Fruit fly (Drosophila melanogaster): ENCODE results near the gene mRpS6.

Gene mRpS6

dm6 chr3L:4406653-4407257, 42.4 kb downstream of the mRpS6 start, which contains the start of gene TP53INP (continued):
- TF ChIP-seq CkIIα-i1 (GFP tag; IDR thresholded peaks at IDR 0.05) (no peak), D (optimal IDR thresholded peaks at IDR 0.05) (no peak), D (GFP tag; optimal IDR thresholded peaks at IDR 0.05) (peak; percentile 90), CG12299 (tag; optimal IDR thresholded peaks at IDR 0.05) (peak; percentile 83), odd (GFP tag; optimal IDR thresholded peaks at IDR 0.05) (peak; percentile 93), CG2116 (GFP tag; optimal IDR thresholded peaks at IDR 0.05) (peak; percentile 60), CG8944 (GFP tag; optimal IDR thresholded peaks at IDR 0.05) (peak; percentile 69), CG15696 (tag; optimal IDR thresholded peaks at IDR 0.05) (peak; percentile 84), Opbp (GFP tag; IDR thresholded peaks at IDR 0.05; ENCODE audit: partially characterized antibody) (peak; percentile 58; the same call in 1 of the 3 replicates), fd64A (GFP tag; optimal IDR thresholded peaks at IDR 0.05) (no peak), sim (GFP tag; IDR thresholded peaks at IDR 0.05) (0 out of 2 replicates have a peak, but pooled peaks have one; percentile 20), CG16815 (GFP tag; optimal IDR thresholded peaks at IDR 0.05) (peak; percentile 77), da (GFP tag; optimal IDR thresholded peaks at IDR 0.05) (peak; percentile 46), CG6683 (GFP tag; optimal IDR thresholded peaks at IDR 0.05) (peak; percentile 63), jumu (GFP tag; optimal IDR thresholded peaks at IDR 0.05) (peak; percentile 69), row (GFP tag; IDR thresholded peaks at IDR 0.05) (peak; percentile 93), yki (optimal IDR thresholded peaks at IDR 0.05) (no peak), Sry-δ (GFP tag; optimal IDR thresholded peaks at IDR 0.05) (peak; percentile 36), z (GFP tag; IDR thresholded peaks at IDR 0.05) (no peak), Hr3 (GFP tag; optimal IDR thresholded peaks at IDR 0.05) (peak; percentile 88), bsh (GFP tag; optimal IDR thresholded peaks at IDR 0.05) (peak; percentile 86 to 87), CG31224 (GFP tag; IDR thresholded peaks at IDR 0.05) (peak; percentile 58; the same call in 1 of the 2 replicates), CG5180 (GFP tag; optimal IDR thresholded peaks at IDR 0.05) (peak; percentile 80), cg (GFP tag; optimal IDR thresholded peaks at IDR 0.05) (peak; percentile 89)

DNA sequence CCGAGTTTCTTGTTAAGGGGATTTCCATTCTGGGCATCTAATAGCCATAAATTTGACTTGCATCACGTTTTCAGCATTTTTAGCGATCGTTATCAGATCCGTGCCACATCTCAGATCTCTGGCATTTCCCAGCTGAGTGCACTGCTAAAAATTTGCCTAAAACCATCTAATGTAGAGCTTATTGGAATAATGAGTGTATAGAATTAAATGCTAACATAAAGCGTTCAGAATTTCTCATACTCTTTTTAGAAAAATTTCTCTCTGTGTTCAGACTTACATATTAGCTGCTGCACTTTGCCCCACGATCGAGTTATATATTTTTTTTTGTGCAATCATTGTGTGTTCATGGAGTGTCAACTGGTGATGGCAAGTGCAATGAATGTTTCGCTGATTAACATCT, 43.4 kb downstream of the mRpS6 start:
- TF ChIP-seq Rx (GFP tag; IDR thresholded peaks at IDR 0.05) (0 out of 2 replicates have a peak, but pooled peaks have one; percentile 9), CG15269 (tag; optimal IDR thresholded peaks at IDR 0.05) (no peak), Ssrp (tag; optimal IDR thresholded peaks at IDR 0.05) (peak; percentile 31), Xbp1 (GFP tag; optimal IDR thresholded peaks at IDR 0.05) (peak; percentile 10), CG1603 (tag; optimal IDR thresholded peaks at IDR 0.05) (peak; percentile 14), ase (GFP tag; IDR thresholded peaks at IDR 0.05) (0 out of 3 replicates have a peak, but pooled peaks have one; percentile 9), Med (GFP tag) (peak; percentile 12), stc (GFP tag; IDR thresholded peaks at IDR 0.05) (peak; percentile 8; the same call in 1 of the 2 replicates), CG13775 (GFP tag; optimal IDR thresholded peaks at IDR 0.05) (peak; percentile 2), ci (GFP tag; IDR thresholded peaks at IDR 0.05) (0 out of 3 replicates have a peak, but pooled peaks have one; percentile 21), CG12155 (GFP tag; optimal IDR thresholded peaks at IDR 0.05) (no peak), CG7839 (tag; optimal IDR thresholded peaks at IDR 0.05) (no peak), chif (GFP tag; optimal IDR thresholded peaks at IDR 0.05) (no peak), unpg (GFP tag; optimal IDR thresholded peaks at IDR 0.05) (peak; percentile 27), Drgx (GFP tag; IDR thresholded peaks at IDR 0.05) (peak; percentile 52), bsh (GFP tag; optimal IDR thresholded peaks at IDR 0.05) (peak; percentile 33 to 38), gem (tag; optimal IDR thresholded peaks at IDR 0.05) (peak; percentile 47), eve (GFP tag; optimal IDR thresholded peaks at IDR 0.05) (peak in 1 of 2 experiments; percentile 5), pum (GFP tag; optimal IDR thresholded peaks at IDR 0.05) (peak; percentile 3), TFAM (GFP tag; optimal IDR thresholded peaks at IDR 0.05) (no peak), nerfin-1 (tag; optimal IDR thresholded peaks at IDR 0.05) (no peak), CG17385 (GFP tag; optimal IDR thresholded peaks at IDR 0.05) (no peak), ap (GFP tag; IDR thresholded peaks at IDR 0.05) (no peak), CG7928 (GFP tag; optimal IDR thresholded peaks at IDR 0.05) (no peak), grn (GFP tag; optimal IDR thresholded peaks at IDR 0.05) (peak; percentile 42), Antp (GFP tag; optimal IDR thresholded peaks at IDR 0.05) (no peak), Sox102F (GFP tag; optimal IDR thresholded peaks at IDR 0.05) (peak; percentile 23), row (GFP tag; IDR thresholded peaks at IDR 0.05) (peak; percentile 34; the same call in 1 of the 3 replicates)
